Fruit fly (Drosophila melanogaster): ENCODE data around the gene CG10694.
A peak's percentile ranks its signal among the peaks of the same experiment; 100 is the strongest.

Gene CG10694

DNA sequence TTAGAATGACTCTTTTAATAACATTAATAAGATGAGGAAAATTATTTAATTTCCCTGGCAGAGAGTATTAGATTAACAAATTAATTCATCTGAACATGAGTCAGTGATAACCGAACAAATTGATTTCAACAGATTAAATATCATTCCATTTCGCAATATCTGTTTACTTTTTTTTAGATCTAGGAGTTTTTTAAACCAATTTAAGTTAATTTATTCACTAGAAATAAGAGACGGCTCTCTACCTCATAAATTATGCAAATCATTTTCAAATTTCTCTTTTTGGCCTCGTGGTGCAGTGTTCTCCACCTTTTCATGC lies 5.8 kb downstream of the CG10694 start, which contains the start of gene Root:
Gene Root, plus strand, starts transcription at position 217 of the 316 bp plus-strand sequence.
- TF ChIP-seq HLH106 (tag; optimal IDR thresholded peaks at IDR 0.05) (no peak), N (GFP tag; optimal IDR thresholded peaks at IDR 0.05) (no peak), Hnf4 (GFP tag; optimal IDR thresholded peaks at IDR 0.05) (no peak)

dm6 chr3R:24116180-24116579 lies 9.0 kb downstream of the CG10694 start, which contains the start of gene CG13607:
Gene CG13607 (minus strand): TSS chr3R:24116322.
- TF ChIP-seq pan (optimal IDR thresholded peaks at IDR 0.05) (no peak), psq (GFP tag; optimal IDR thresholded peaks at IDR 0.05) (no peak), jim (GFP tag; optimal IDR thresholded peaks at IDR 0.05) (no peak), Vsx2 (GFP tag; optimal IDR thresholded peaks at IDR 0.05; ENCODE audit: partially characterized antibody) (no peak), Myc (optimal IDR thresholded peaks at IDR 0.05) (no peak), Hr83 (GFP tag; optimal IDR thresholded peaks at IDR 0.05; ENCODE audit: poor library complexity, severe bottlenecking) (no peak), OdsH (GFP tag; optimal IDR thresholded peaks at IDR 0.05) (no peak), brk (GFP tag; optimal IDR thresholded peaks at IDR 0.05) (no peak), h (GFP tag; optimal IDR thresholded peaks at IDR 0.05) (no peak), Rel (GFP tag; optimal IDR thresholded peaks at IDR 0.05) (no peak), Rel (tag; optimal IDR thresholded peaks at IDR 0.05) (no peak), dmrt93B (GFP tag; optimal IDR thresholded peaks at IDR 0.05) (no peak), woc (GFP tag; optimal IDR thresholded peaks at IDR 0.05) (no peak), N (GFP tag; optimal IDR thresholded peaks at IDR 0.05) (no peak), Mio (GFP tag; optimal IDR thresholded peaks at IDR 0.05) (no peak), CG32264 (GFP tag; optimal IDR thresholded peaks at IDR 0.05) (no peak), br (GFP tag; optimal IDR thresholded peaks at IDR 0.05) (no peak), tai (GFP tag; optimal IDR thresholded peaks at IDR 0.05) (no peak), Hnf4 (GFP tag; optimal IDR thresholded peaks at IDR 0.05) (no peak)

DNA sequence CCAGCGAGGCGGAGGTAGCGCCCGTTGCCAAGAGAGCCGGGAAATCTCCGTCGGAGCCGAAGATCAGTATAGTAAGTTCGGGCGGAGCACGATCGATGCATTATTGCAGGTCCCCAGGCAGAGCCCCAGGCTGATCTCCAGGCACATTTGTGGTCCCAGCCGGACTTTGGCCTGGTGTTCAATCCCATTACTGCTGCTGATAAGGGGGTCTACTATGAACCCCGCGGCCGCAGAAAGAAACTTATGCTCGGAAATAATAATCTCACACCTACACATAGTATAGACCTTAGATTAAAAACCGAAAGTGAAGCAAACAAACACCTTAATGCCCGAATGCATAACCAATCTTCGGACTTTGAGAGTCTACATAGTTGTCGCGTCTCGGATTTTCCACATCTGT lies 9.8 kb downstream of the CG10694 start:
- TF ChIP-seq Myc (optimal IDR thresholded peaks at IDR 0.05) (no peak), Hnf4 (GFP tag; optimal IDR thresholded peaks at IDR 0.05) (peak; percentile 10), Rel (GFP tag; optimal IDR thresholded peaks at IDR 0.05) (no peak), Rel (tag; optimal IDR thresholded peaks at IDR 0.05) (peak; percentile 14)

DNA sequence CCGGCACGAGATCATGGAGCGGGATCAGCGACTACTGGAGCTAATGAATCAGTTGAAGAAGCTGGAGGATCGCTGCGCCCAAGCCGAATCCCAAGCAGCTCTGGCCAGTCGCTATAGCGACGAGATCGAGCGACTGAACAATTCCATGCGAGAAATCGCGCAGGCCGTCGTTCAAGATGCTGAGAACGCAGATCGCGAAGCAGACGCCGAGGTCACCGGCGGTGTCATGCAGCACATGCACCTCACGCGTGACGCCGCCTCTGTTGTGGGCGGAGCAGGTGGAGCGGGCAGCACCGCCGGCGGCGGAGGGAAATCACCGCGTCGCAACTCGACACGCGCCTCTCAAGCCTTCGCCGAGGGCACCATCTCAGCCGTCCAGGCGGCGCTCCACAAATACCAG lies 14.5 kb downstream of the CG10694 start:
- TF ChIP-seq lola (GFP tag; optimal IDR thresholded peaks at IDR 0.05) (no peak), Rel (GFP tag; optimal IDR thresholded peaks at IDR 0.05) (no peak), Rel (tag; optimal IDR thresholded peaks at IDR 0.05) (peak; percentile 88)

DNA sequence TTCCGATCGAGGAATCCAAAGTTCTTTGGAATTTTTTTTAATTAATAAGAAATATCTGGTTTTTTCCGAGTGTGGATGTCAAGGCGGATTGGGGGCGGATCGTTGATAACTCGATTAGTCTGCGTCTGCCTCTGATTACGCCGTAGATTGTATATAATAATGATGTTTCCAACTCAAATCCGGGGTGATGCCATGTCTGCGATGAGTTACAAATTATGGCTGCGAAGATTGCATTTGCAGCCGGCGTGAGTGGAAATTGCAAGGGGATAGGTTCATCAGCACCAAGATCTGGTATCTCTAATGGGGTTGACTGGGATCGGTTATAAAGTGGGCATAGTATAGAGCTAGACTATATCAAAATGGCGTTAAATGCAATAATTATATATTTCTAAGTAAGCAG lies 15.2 kb downstream of the CG10694 start:
- TF ChIP-seq psq (GFP tag; optimal IDR thresholded peaks at IDR 0.05) (no peak), jim (GFP tag; optimal IDR thresholded peaks at IDR 0.05) (no peak), sv (GFP tag; optimal IDR thresholded peaks at IDR 0.05) (no peak), dmrt93B (GFP tag; optimal IDR thresholded peaks at IDR 0.05) (no peak)

dm6 chr3R:24130080-24130479 lies 22.9 kb downstream of the CG10694 start, which contains the start of the genes GatB and Tsc1:
Gene GatB (minus strand): TSS chr3R:24130255.
Gene Tsc1 (plus strand): TSS chr3R:24130307.
- TF ChIP-seq Rel (GFP tag; optimal IDR thresholded peaks at IDR 0.05) (no peak), Rel (tag; optimal IDR thresholded peaks at IDR 0.05) (peak; percentile 39), dsf (GFP tag; optimal IDR thresholded peaks at IDR 0.05; ENCODE audit: borderline replicate concordance) (no peak)

DNA sequence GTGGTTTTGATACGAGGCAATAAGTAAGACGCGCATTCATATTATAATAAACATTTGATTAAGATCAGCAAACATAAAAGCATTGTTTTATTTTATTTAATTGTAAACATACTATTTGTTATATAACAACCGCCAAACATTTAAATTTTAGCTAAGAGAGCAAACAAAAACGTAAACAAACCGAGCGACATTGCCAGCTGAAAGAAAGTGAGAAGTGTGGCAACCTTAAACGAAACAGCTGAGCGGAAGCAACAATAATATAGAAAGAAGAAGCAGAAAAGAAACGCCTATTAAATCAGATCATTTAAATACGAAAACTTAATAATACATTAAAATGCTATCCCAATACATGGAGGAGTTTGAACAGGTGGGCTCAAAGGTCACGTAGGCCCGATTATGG lies 27.4 kb downstream of the CG10694 start, which contains the start of gene Sec10:
Gene Sec10, plus strand, starts transcription at position 252 of the 400 bp plus-strand sequence.
- TF ChIP-seq Rel (GFP tag; optimal IDR thresholded peaks at IDR 0.05) = no peak
- TF ChIP-seq Rel (tag; optimal IDR thresholded peaks at IDR 0.05) = peak; percentile 28
- TF ChIP-seq Hnf4 (GFP tag; optimal IDR thresholded peaks at IDR 0.05) = no peak

DNA sequence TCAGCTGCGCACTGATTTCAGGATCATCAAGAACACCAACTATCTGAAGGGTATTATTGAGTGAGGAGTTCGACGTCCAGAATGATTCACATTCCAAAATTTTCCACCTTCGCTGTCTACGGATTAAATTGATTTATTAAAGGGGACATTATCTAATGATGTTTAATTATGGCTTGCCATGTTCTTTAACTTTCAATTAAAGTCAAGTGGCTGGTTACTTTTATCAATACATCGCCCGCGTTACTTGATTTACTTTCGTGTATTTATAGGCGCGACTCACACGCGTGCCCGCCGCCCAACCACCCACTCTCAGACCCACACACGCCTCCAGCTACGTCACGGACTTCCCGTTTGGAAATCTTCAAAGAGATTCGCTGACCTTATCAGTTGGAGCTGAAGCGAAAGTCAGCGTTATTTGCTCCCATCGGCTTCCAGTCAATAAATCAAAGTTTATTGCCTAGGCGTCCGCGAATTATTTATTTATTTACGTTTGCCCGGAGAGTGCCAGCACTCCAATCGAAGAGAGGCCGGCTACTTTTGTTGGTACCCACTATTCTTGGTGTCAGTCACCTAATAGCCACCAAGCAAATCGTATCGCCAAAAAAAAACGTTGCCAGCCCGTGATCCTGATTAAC lies 30.2 kb downstream of the CG10694 start, which contains the start of gene Npc2f:
Gene Npc2f, plus strand, starts transcription at position 585 of the 635 bp plus-strand sequence.
- TF ChIP-seq ey (GFP tag; optimal IDR thresholded peaks at IDR 0.05) (no peak), foxo (GFP tag; optimal IDR thresholded peaks at IDR 0.05) (no peak), tai (GFP tag; optimal IDR thresholded peaks at IDR 0.05) (no peak), fru (GFP tag; optimal IDR thresholded peaks at IDR 0.05) (peak; percentile 72), Rel (GFP tag; optimal IDR thresholded peaks at IDR 0.05) (peak; percentile 54), Rel (tag; optimal IDR thresholded peaks at IDR 0.05) (peak; percentile 77)

Measured in whole organism, wandering third instar larva.